Fruit fly (Drosophila melanogaster) whole organism, embryonic: ENCODE results near the gene CG42571.

Experiments used
- Atf6 ChIP-seq: fragments of 200-800 bp; sonication (Bioruptor generic); IDR thresholded peaks from 2 replicates; pipeline ENCODE4 v1.3.6; 2022; ENCODE audit warnings: missing biosample characterization, missing genetic modification characterization
- Blimp-1 ChIP-seq: fragments of 200-800 bp; sonication (Bioruptor generic); optimal IDR thresholded peaks from 3 replicates; lab custom pipeline; 2018; ENCODE audit warnings: missing biosample characterization, missing genetic modification characterization, mild to moderate bottlenecking, moderate library complexity, missing genetic modification reagents
- CG10959 ChIP-seq: fragments of 200-800 bp; sonication (Bioruptor generic); IDR thresholded peaks from 2 replicates; pipeline ENCODE4 v1.3.6; 2022; ENCODE audit warnings: missing biosample characterization, missing genetic modification characterization
- CG10979 ChIP-seq: fragments of 200-800 bp; sonication (Bioruptor generic); optimal IDR thresholded peaks from 2 replicates; lab custom pipeline; 2018; ENCODE audit warnings: missing biosample characterization, mild to moderate bottlenecking, missing genetic modification characterization, moderate library complexity
- CG11504 ChIP-seq: fragments of 200-800 bp; sonication (Bioruptor generic); optimal IDR thresholded peaks from 3 replicates; lab custom pipeline; 2019; ENCODE audit warnings: missing biosample characterization, mild to moderate bottlenecking, missing genetic modification characterization, moderate library complexity
- CG13775 ChIP-seq: fragments of 200-800 bp; sonication (Bioruptor generic); optimal IDR thresholded peaks from 3 replicates; lab custom pipeline; 2017; ENCODE audit warnings: missing biosample characterization, mild to moderate bottlenecking, missing genetic modification characterization
- CG15601 ChIP-seq: fragments of 200-800 bp; sonication (Bioruptor generic); optimal IDR thresholded peaks from 3 replicates; lab custom pipeline; 2019; ENCODE audit warnings: missing biosample characterization, mild to moderate bottlenecking, missing genetic modification characterization, moderate library complexity
- CG1602 ChIP-seq: fragments of 200-800 bp; sonication (Bioruptor generic); optimal IDR thresholded peaks from 3 replicates; lab custom pipeline; 2016; ENCODE audit warnings: missing biosample characterization, missing genetic modification characterization
- CG17361 ChIP-seq: fragments of 200-800 bp; sonication (Bioruptor generic); IDR thresholded peaks from 3 replicates; pipeline ENCODE4 v1.3.6; 2022; ENCODE audit warnings: missing biosample characterization, missing genetic modification characterization
- CG18011 ChIP-seq: fragments of 200-800 bp; sonication (Bioruptor generic); optimal IDR thresholded peaks from 2 replicates; lab custom pipeline; 2017; ENCODE audit warnings: missing biosample characterization, missing genetic modification characterization, mild to moderate bottlenecking, moderate library complexity, missing genotype
- CG18262 ChIP-seq: fragments of 200-800 bp; optimal IDR thresholded peaks from 3 replicates; lab custom pipeline; 2019; ENCODE audit warnings: missing biosample characterization, mild to moderate bottlenecking, missing genetic modification characterization, moderate library complexity
- CG3065 ChIP-seq: fragments of 200-800 bp; sonication (Bioruptor generic); optimal IDR thresholded peaks from 2 replicates; lab custom pipeline; 2016; ENCODE audit warnings: missing biosample characterization, missing genetic modification characterization
- CG31224 ChIP-seq: fragments of 200-800 bp; sonication (Bioruptor generic); IDR thresholded peaks from 2 replicates; pipeline ENCODE4 v1.3.6; 2022; ENCODE audit warnings: missing biosample characterization, missing genetic modification characterization
- CG31441 ChIP-seq: fragments of 200-800 bp; sonication (Bioruptor generic); IDR thresholded peaks from 2 replicates; pipeline ENCODE4 v1.3.6; 2022; ENCODE audit warnings: missing biosample characterization, missing genetic modification characterization
- CG3163 ChIP-seq: fragments of 200-800 bp; sonication (Bioruptor generic); optimal IDR thresholded peaks from 3 replicates; lab custom pipeline; 2016; ENCODE audit warnings: missing biosample characterization, missing genetic modification characterization
- CG33557 ChIP-seq: fragments of 200-800 bp; sonication (Bioruptor generic); optimal IDR thresholded peaks from 2 replicates; lab custom pipeline; 2019; ENCODE audit warnings: missing biosample characterization, mild to moderate bottlenecking, missing genetic modification characterization, moderate library complexity
- CG3847 ChIP-seq: fragments of 200-800 bp; sonication (Bioruptor generic); IDR thresholded peaks from 2 replicates; pipeline ENCODE4 v1.3.6; 2022; ENCODE audit warnings: missing biosample characterization, missing genetic modification characterization
- CG3995 ChIP-seq: fragments of 200-800 bp; sonication (Bioruptor generic); optimal IDR thresholded peaks from 3 replicates; lab custom pipeline; 2016; ENCODE audit warnings: missing biosample characterization, missing genetic modification characterization
- CG7556 ChIP-seq: fragments of 200-800 bp; sonication (Bioruptor generic); optimal IDR thresholded peaks from 2 replicates; lab custom pipeline; 2017; ENCODE audit warnings: missing biosample characterization, mild to moderate bottlenecking, missing genetic modification characterization
- CG7963 ChIP-seq: fragments of 200-800 bp; sonication (Bioruptor generic); IDR thresholded peaks from 3 replicates; pipeline ENCODE4 v1.3.6; 2022; ENCODE audit warnings: missing biosample characterization, missing genetic modification characterization; ENCODE audit not compliant: partially characterized antibody
- CG8290 ChIP-seq, 3 experiments: fragments of 200-800 bp; sonication (Bioruptor generic); optimal IDR thresholded peaks; 2 replicates each; lab custom pipeline; 2016 to 2019; ENCODE audit warnings: missing biosample characterization in 3 of 3, missing genetic modification characterization in 3 of 3, mild to moderate bottlenecking in 2 of 3, moderate library complexity in 1 of 3
- CG8765 ChIP-seq: fragments of 200-800 bp; sonication (Bioruptor generic); IDR thresholded peaks from 2 replicates; pipeline ENCODE4 v1.3.6; 2022; ENCODE audit warnings: missing biosample characterization, missing genetic modification characterization
- D19A ChIP-seq: fragments of 200-800 bp; optimal IDR thresholded peaks from 3 replicates; lab custom pipeline; 2019; ENCODE audit warnings: missing biosample characterization, mild to moderate bottlenecking, missing genetic modification characterization, moderate library complexity
- Hr39 ChIP-seq: fragments of >200 bp; optimal IDR thresholded peaks from 2 replicates; lab custom pipeline; 2017
- Hsf ChIP-seq: fragments of 200-800 bp; sonication (Bioruptor generic); optimal IDR thresholded peaks from 3 replicates; lab custom pipeline; 2016; ENCODE audit warnings: missing biosample characterization, missing genetic modification characterization
- Mes4 ChIP-seq: fragments of 200-800 bp; sonication (Bioruptor generic); optimal IDR thresholded peaks from 2 replicates; lab custom pipeline; 2016; ENCODE audit warnings: missing biosample characterization, missing genetic modification characterization
- Neu2 ChIP-seq: fragments of 200-800 bp; sonication (Bioruptor generic); optimal IDR thresholded peaks from 3 replicates; lab custom pipeline; 2016; ENCODE audit warnings: missing biosample characterization, missing genetic modification characterization, borderline replicate concordance
- danr ChIP-seq: fragments of 200-800 bp; sonication (Bioruptor generic); IDR thresholded peaks from 2 replicates; pipeline ENCODE4 v1.3.6; 2022; ENCODE audit warnings: missing biosample characterization, missing genetic modification characterization
- dati ChIP-seq: fragments of 200-800 bp; sonication (Bioruptor generic); IDR thresholded peaks from 2 replicates; pipeline ENCODE4 v1.3.6; 2022; ENCODE audit warnings: missing biosample characterization, missing genetic modification characterization
- dmrt11E ChIP-seq: fragments of 200-800 bp; sonication (Bioruptor generic); optimal IDR thresholded peaks from 3 replicates; lab custom pipeline; 2018; ENCODE audit warnings: missing biosample characterization, mild to moderate bottlenecking, missing genetic modification characterization, moderate library complexity
- en ChIP-seq: fragments of 200-800 bp; sonication (Bioruptor generic); optimal IDR thresholded peaks from 2 replicates; lab custom pipeline; 2016; ENCODE audit warnings: missing biosample characterization, missing genetic modification characterization
- eve ChIP-seq, 2 experiments: fragments of >200 bp; optimal IDR thresholded peaks; 2 replicates each; lab custom pipeline; 2017; ENCODE audit warnings: missing biosample characterization in 2 of 2, missing genetic modification characterization in 2 of 2
- ftz-f1 ChIP-seq: fragments of 200-800 bp; sonication (Bioruptor generic); optimal IDR thresholded peaks from 2 replicates; lab custom pipeline; 2016; ENCODE audit warnings: missing biosample characterization, missing genetic modification characterization
- nmo ChIP-seq: fragments of 200-800 bp; sonication (Bioruptor generic); optimal IDR thresholded peaks from 2 replicates; lab custom pipeline; 2018; ENCODE audit warnings: missing biosample characterization, mild to moderate bottlenecking, missing genetic modification characterization, moderate library complexity
- oc ChIP-seq: fragments of 200-800 bp; sonication (Bioruptor generic); optimal IDR thresholded peaks from 2 replicates; lab custom pipeline; 2018; ENCODE audit warnings: missing biosample characterization, mild to moderate bottlenecking, missing genetic modification characterization, moderate library complexity
- pho ChIP-seq: fragments of 200-800 bp; sonication (Bioruptor generic); optimal IDR thresholded peaks from 2 replicates; lab custom pipeline; 2016; ENCODE audit warnings: missing biosample characterization, missing genetic modification characterization
- prd ChIP-seq, 3 experiments: fragments of >200 bp in 2 of 3; fragments of 200-800 bp in 1 of 3; sonication (Bioruptor generic) in 1 of 3; optimal IDR thresholded peaks in 2 of 3; IDR thresholded peaks in 1 of 3; 2 replicates in 2 of 3; 3 replicates in 1 of 3; pipeline versions ENCODE4 v1.3.6 to Lab custom; 2017 to 2022; ENCODE audit warnings: missing biosample characterization in 1 of 3, missing genetic modification characterization in 1 of 3
- sens ChIP-seq: fragments of 200-800 bp; sonication (Bioruptor generic); peaks from one replicate; lab custom pipeline; 2016; ENCODE audit warnings: missing biosample characterization, missing genetic modification characterization
- sim ChIP-seq: fragments of 200-800 bp; sonication (Bioruptor generic); IDR thresholded peaks from 2 replicates; pipeline ENCODE4 v1.3.6; 2022; ENCODE audit warnings: missing biosample characterization, missing genetic modification characterization
- sqz ChIP-seq: fragments of 200-800 bp; sonication (Bioruptor generic); optimal IDR thresholded peaks from 3 replicates; lab custom pipeline; 2018; ENCODE audit warnings: missing biosample characterization, mild to moderate bottlenecking, missing genetic modification characterization
- tx ChIP-seq: fragments of 200-800 bp; sonication (Bioruptor generic); optimal IDR thresholded peaks from 2 replicates; lab custom pipeline; 2016; ENCODE audit warnings: missing biosample characterization, missing genetic modification characterization
- vnd ChIP-seq: fragments of 200-800 bp; sonication (Bioruptor generic); IDR thresholded peaks from 3 replicates; pipeline ENCODE4 v1.3.6; 2022; ENCODE audit warnings: missing biosample characterization, missing genetic modification characterization; ENCODE audit not compliant: partially characterized antibody
- z ChIP-seq: fragments of 200-800 bp; sonication (Bioruptor generic); IDR thresholded peaks from 3 replicates; pipeline ENCODE4 v1.3.6; 2022; ENCODE audit warnings: missing biosample characterization, missing genetic modification characterization
- zen ChIP-seq: fragments of 200-800 bp; sonication (Bioruptor generic); optimal IDR thresholded peaks from 3 replicates; lab custom pipeline; 2018; ENCODE audit warnings: missing biosample characterization, mild to moderate bottlenecking, missing genetic modification characterization, moderate library complexity

CG42571 gene

DNA sequence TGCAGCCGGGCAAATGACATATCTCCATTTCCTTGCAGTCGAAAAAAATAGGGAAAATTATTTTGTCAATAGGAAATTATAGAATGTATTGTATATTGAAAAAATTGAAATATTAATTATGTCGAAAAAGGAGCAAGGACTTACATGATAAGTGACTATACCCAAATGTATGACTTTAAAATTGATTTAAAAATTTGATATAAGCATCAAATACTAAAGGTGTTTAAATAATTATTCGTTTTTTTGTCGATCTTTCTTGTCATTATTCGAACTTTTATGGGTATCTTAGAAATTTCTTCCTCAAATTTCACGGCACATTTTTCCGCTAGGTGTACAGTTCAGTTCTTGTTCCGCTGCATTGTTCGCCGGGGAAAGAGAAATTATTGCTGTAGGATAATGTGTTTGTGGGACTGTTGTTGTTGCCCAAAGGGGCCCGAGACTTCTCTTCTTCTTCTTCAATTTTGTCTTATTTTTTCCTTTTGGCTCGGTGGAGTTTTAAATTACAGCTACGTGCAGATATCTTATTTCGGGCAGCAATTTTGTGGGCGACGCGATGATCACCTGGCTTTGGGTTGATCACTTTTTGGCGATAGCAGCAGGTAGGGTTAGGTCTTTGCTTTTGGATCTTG, 15.8 kb upstream of the CG42571 start (continued):
- TF ChIP-seq vnd (GFP tag; lab: Robert Waterston, UW): no peak
- TF ChIP-seq Hr39 (lab: Kevin White, UChicago): no peak
- no peak for TF ChIP-seq CG3163 (GFP tag; lab: Kevin White, UChicago)
- TF ChIP-seq ftz-f1: no peak
- TF ChIP-seq nmo (GFP tag; lab: Kevin White, UChicago): peak; percentile 82
- TF ChIP-seq CG10959: peak; percentile 46; the same call in 1 of the 2 replicates
- no peak for TF ChIP-seq Blimp-1
- TF ChIP-seq dati (GFP tag; lab: Robert Waterston, UW): no peak
- TF ChIP-seq CG18262 (tag; lab: Kevin White, UChicago): peak; percentile 83
- TF ChIP-seq eve (GFP tag; optimal IDR thresholded peaks at IDR 0.05; lab: Kevin White, UChicago): peak in 1 of 2 experiments; percentile 60
- TF ChIP-seq sens (GFP tag; lab: Kevin White, UChicago): peak; percentile 89
- peak; percentile 27 for TF ChIP-seq CG11504
- peak; percentile 32 for TF ChIP-seq Hsf (GFP tag; lab: Kevin White, UChicago)
- peak; percentile 73 for TF ChIP-seq zen (tag; lab: Kevin White, UChicago)
- peak; percentile 66; the same call in 2 of the 3 replicates for TF ChIP-seq CG17361 (GFP tag; lab: Robert Waterston, UW)
- no peak for TF ChIP-seq pho
- TF ChIP-seq CG7963 (GFP tag; lab: Robert Waterston, UW): no peak
- peak; percentile 76 for TF ChIP-seq CG13775 (GFP tag; lab: Kevin White, UChicago)
- no peak for TF ChIP-seq z
- TF ChIP-seq CG7556: peak; percentile 72
- TF ChIP-seq CG3847 (GFP tag; lab: Robert Waterston, UW): no peak
- TF ChIP-seq CG8290 (GFP tag; optimal IDR thresholded peaks at IDR 0.05; lab: Kevin White, UChicago): peak; percentile 19
- peak in 1 of 2 experiments; percentile 41 for TF ChIP-seq CG8290 (tag; optimal IDR thresholded peaks at IDR 0.05; lab: Kevin White, UChicago)
- TF ChIP-seq CG1602: peak; percentile 40
- TF ChIP-seq prd (optimal IDR thresholded peaks at IDR 0.05; lab: Kevin White, UChicago): no peak
- no peak for TF ChIP-seq prd (GFP tag; IDR thresholded peaks at IDR 0.05; lab: Robert Waterston, UW)
- TF ChIP-seq Neu2 (GFP tag; lab: Kevin White, UChicago): peak; percentile 59
- 0 out of 2 replicates have a peak, but pooled peaks have one; percentile 16 for TF ChIP-seq CG8765 (GFP tag; lab: Robert Waterston, UW)
- TF ChIP-seq dmrt11E (tag; lab: Kevin White, UChicago): peak; percentile 96
- TF ChIP-seq Mes4 (GFP tag; lab: Kevin White, UChicago): no peak
- TF ChIP-seq CG33557: peak; percentile 83
- peak; percentile 20 for TF ChIP-seq sqz (GFP tag; lab: Kevin White, UChicago)
- TF ChIP-seq CG31441 (GFP tag; lab: Robert Waterston, UW): peak; percentile 49; the same call in 1 of the 2 replicates
- peak; percentile 77 for TF ChIP-seq CG10979 (tag; lab: Kevin White, UChicago)
- no peak for TF ChIP-seq danr (GFP tag; lab: Robert Waterston, UW)
- no peak for TF ChIP-seq oc
- no peak for TF ChIP-seq sim (GFP tag; lab: Robert Waterston, UW)
- TF ChIP-seq D19A (tag; lab: Kevin White, UChicago): peak; percentile 69
- TF ChIP-seq Atf6 (GFP tag; lab: Robert Waterston, UW): no peak
- no peak for TF ChIP-seq tx (GFP tag; lab: Kevin White, UChicago)
- TF ChIP-seq CG18011 (GFP tag; lab: Kevin White, UChicago): no peak
- no peak for TF ChIP-seq CG3995 (GFP tag; lab: Kevin White, UChicago)
- TF ChIP-seq CG15601: peak; percentile 66
- TF ChIP-seq CG31224 (GFP tag; lab: Robert Waterston, UW): no peak
- peak; percentile 20 for TF ChIP-seq CG3065 (GFP tag; lab: Kevin White, UChicago)
- no peak for TF ChIP-seq en (GFP tag; lab: Kevin White, UChicago)
